Worm (Caenorhabditis elegans) whole organism, early embryonic: ENCODE measurements around the gene ugt-22.

Source experiments
- B0310.2 ChIP-seq: sonication (generic microtip); optimal IDR thresholded peaks from 2 replicates; lab custom pipeline; 2016; ENCODE audit warnings: mild to moderate bottlenecking, missing genetic modification characterization, missing compliant biosample characterization
- F13C5.2 ChIP-seq: sonication (generic microtip); optimal IDR thresholded peaks from 2 replicates; lab custom pipeline; 2017; ENCODE audit warnings: mild to moderate bottlenecking, missing genetic modification characterization, inconsistent platforms, missing compliant biosample characterization
- aly-1 ChIP-seq: sonication (generic microtip); optimal IDR thresholded peaks from 2 replicates; lab custom pipeline; 2016; ENCODE audit warnings: missing genetic modification characterization, missing compliant biosample characterization
- ama-1 ChIP-seq: fragments of 150-350 bp; optimal IDR thresholded peaks from 2 replicates; lab custom pipeline; 2014
- ceh-13 ChIP-seq: fragments of 200-800 bp; sonication (Bioruptor generic); optimal IDR thresholded peaks from 2 replicates; lab custom pipeline; 2018; ENCODE audit warnings: mild to moderate bottlenecking, missing genetic modification characterization, missing compliant biosample characterization
- ceh-36 ChIP-seq: sonication (generic microtip); optimal IDR thresholded peaks from 2 replicates; lab custom pipeline; 2016; ENCODE audit warnings: missing genetic modification characterization, inconsistent platforms, missing compliant biosample characterization
- ets-7 ChIP-seq: sonication (generic microtip); optimal IDR thresholded peaks from 2 replicates; lab custom pipeline; 2016; ENCODE audit warnings: missing genotype, missing genetic modification characterization, missing compliant biosample characterization
- flt-1 ChIP-seq: fragments of 200-800 bp; sonication (Bioruptor generic); IDR thresholded peaks from 2 replicates; pipeline ENCODE4 v1.3.6; 2022; ENCODE audit warnings: missing genetic modification characterization, missing compliant biosample characterization
- hmbx-1 ChIP-seq: sonication (generic microtip); optimal IDR thresholded peaks from 2 replicates; lab custom pipeline; 2016; ENCODE audit warnings: mild to moderate bottlenecking, missing genetic modification characterization, missing compliant biosample characterization
- hmg-4 ChIP-seq: fragments of 200-800 bp; sonication (Bioruptor generic); optimal IDR thresholded peaks from 2 replicates; lab custom pipeline; 2018; ENCODE audit warnings: mild to moderate bottlenecking, missing genetic modification characterization, missing compliant biosample characterization
- hnd-1 ChIP-seq: sonication (generic microtip); optimal IDR thresholded peaks from 2 replicates; lab custom pipeline; 2016; ENCODE audit warnings: missing genetic modification characterization, missing compliant biosample characterization
- pes-1 ChIP-seq: fragments of 200-800 bp; sonication (Bioruptor generic); IDR thresholded peaks from 2 replicates; pipeline ENCODE4 v1.3.6; 2022; ENCODE audit warnings: missing genetic modification reagents, missing genetic modification characterization, missing compliant biosample characterization
- scrt-1 ChIP-seq: fragments of 200-800 bp; sonication (Bioruptor generic); IDR thresholded peaks from 2 replicates; pipeline ENCODE4 v1.3.6; 2022; ENCODE audit warnings: missing genetic modification characterization, missing compliant biosample characterization
- sea-1 ChIP-seq: fragments of 200-800 bp; sonication (Bioruptor generic); conservative IDR thresholded peaks from 2 replicates; pipeline ENCODE4 v1.3.6; 2022; ENCODE audit warnings: missing genetic modification characterization, missing compliant biosample characterization
- tbx-11 ChIP-seq: fragments of 200-800 bp; sonication (Bioruptor generic); IDR thresholded peaks from 2 replicates; pipeline ENCODE4 v1.3.6; 2022; ENCODE audit warnings: missing genetic modification characterization, missing compliant biosample characterization
- tbx-37 ChIP-seq: fragments of 200-800 bp; sonication (Bioruptor generic); conservative IDR thresholded peaks from 2 replicates; pipeline ENCODE4 v1.3.6; 2022; ENCODE audit warnings: missing genetic modification reagents, missing genetic modification characterization, missing compliant biosample characterization
- tra-4 ChIP-seq: sonication (generic microtip); optimal IDR thresholded peaks from 2 replicates; lab custom pipeline; 2017; ENCODE audit warnings: missing genetic modification characterization, missing compliant biosample characterization

Gene ugt-22

ce11 chrIV:13666849-13667430 lies 27.9 kb downstream of the ugt-22 start, which contains the start of gene fbxa-215:
Gene fbxa-215 (minus strand): TSS chrIV:13666909.
- TF ChIP-seq ceh-36, result no peak
- TF ChIP-seq pes-1 (GFP tag; lab: Robert Waterston, UW), result no peak
- TF ChIP-seq hmbx-1 (tag; lab: Kevin White, UChicago), result no peak
- TF ChIP-seq tbx-37, result no peak
- no peak for TF ChIP-seq hnd-1 (tag; lab: Kevin White, UChicago)
- no peak for TF ChIP-seq ets-7 (tag; lab: Kevin White, UChicago)
- TF ChIP-seq hmg-4 (GFP tag; lab: Kevin White, UChicago), result no peak
- TF ChIP-seq scrt-1 (GFP tag; lab: Robert Waterston, UW), result no peak
- no peak for TF ChIP-seq tra-4
- TF ChIP-seq tbx-11, result no peak
- TF ChIP-seq F13C5.2 (tag; lab: Kevin White, UChicago), result no peak
- no peak for TF ChIP-seq aly-1
- no peak for TF ChIP-seq ama-1 (lab: Kevin White, UChicago)
- TF ChIP-seq flt-1 (GFP tag; lab: Robert Waterston, UW), result no peak
- TF ChIP-seq ceh-13 (GFP tag; lab: Kevin White, UChicago), result no peak
- TF ChIP-seq sea-1 (GFP tag; lab: Robert Waterston, UW), result no peak
- TF ChIP-seq B0310.2 (tag; lab: Kevin White, UChicago), result no peak

- TF ChIP-seq pes-1 (GFP tag; lab: Robert Waterston, UW), result peak; percentile 55; the same call in 1 of the 2 replicates
Observed at ce11 chrIV:13667975-13668374, 28.9 kb downstream of the ugt-22 start.

DNA sequence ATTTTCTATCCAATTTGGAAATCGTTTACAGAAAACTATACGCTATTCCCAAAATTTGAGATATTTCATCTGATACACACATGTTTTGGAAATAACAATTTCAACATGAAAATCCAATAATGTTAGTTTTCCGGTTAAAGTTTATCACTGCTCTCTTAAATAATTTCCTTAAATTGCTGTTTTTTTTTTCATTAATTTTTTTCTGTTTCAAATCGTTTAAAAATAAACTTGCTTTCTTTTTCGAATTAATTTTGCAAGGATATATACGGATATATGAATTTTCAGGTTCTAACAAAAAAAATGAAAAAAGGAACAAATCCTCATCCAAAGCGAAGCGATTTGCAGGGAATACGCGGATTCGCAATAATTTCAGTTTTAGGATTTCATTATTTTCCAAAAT lies 34.4 kb downstream of the ugt-22 start, which contains the start of gene oac-48:
Gene oac-48, plus strand, starts transcription at position 301 of the 400 bp plus-strand sequence.
- TF ChIP-seq hnd-1 (tag; lab: Kevin White, UChicago) (no peak), hmg-4 (GFP tag; lab: Kevin White, UChicago) (no peak), scrt-1 (GFP tag; lab: Robert Waterston, UW) (no peak), ceh-13 (GFP tag; lab: Kevin White, UChicago) (no peak), ets-7 (tag; lab: Kevin White, UChicago) (no peak), tra-4 (no peak), tbx-11 (no peak), aly-1 (no peak), ceh-36 (no peak), tbx-37 (no peak), ama-1 (lab: Kevin White, UChicago) (no peak), hmbx-1 (tag; lab: Kevin White, UChicago) (no peak), F13C5.2 (tag; lab: Kevin White, UChicago) (no peak), flt-1 (GFP tag; lab: Robert Waterston, UW) (no peak)

- TF ChIP-seq hmg-4 (GFP tag; lab: Kevin White, UChicago) (no peak), scrt-1 (GFP tag; lab: Robert Waterston, UW) (no peak), tbx-37 (no peak), pes-1 (GFP tag; lab: Robert Waterston, UW) (no peak), ceh-13 (GFP tag; lab: Kevin White, UChicago) (no peak), tbx-11 (no peak), ceh-36 (no peak), hnd-1 (tag; lab: Kevin White, UChicago) (no peak), ets-7 (tag; lab: Kevin White, UChicago) (no peak), flt-1 (GFP tag; lab: Robert Waterston, UW) (no peak), sea-1 (GFP tag; lab: Robert Waterston, UW) (no peak), aly-1 (no peak)
Observed at ce11 chrIV:13678649-13679048, 39.6 kb downstream of the ugt-22 start, which contains the start of gene srlf-26. Gene srlf-26 (plus strand): TSS chrIV:13678949.

ce11 chrIV:13679495-13679894 lies 40.4 kb downstream of the ugt-22 start:
- no peak for TF ChIP-seq F13C5.2 (tag; lab: Kevin White, UChicago)
- no peak for TF ChIP-seq B0310.2 (tag; lab: Kevin White, UChicago)
- TF ChIP-seq scrt-1 (GFP tag; lab: Robert Waterston, UW), result no peak
- no peak for TF ChIP-seq hnd-1 (tag; lab: Kevin White, UChicago)
- no peak for TF ChIP-seq ama-1 (lab: Kevin White, UChicago)
- TF ChIP-seq tbx-11, result no peak
- no peak for TF ChIP-seq tra-4
- no peak for TF ChIP-seq sea-1 (GFP tag; lab: Robert Waterston, UW)
- TF ChIP-seq aly-1, result no peak
- no peak for TF ChIP-seq ets-7 (tag; lab: Kevin White, UChicago)
- TF ChIP-seq pes-1 (GFP tag; lab: Robert Waterston, UW), result no peak
- no peak for TF ChIP-seq ceh-13 (GFP tag; lab: Kevin White, UChicago)
- TF ChIP-seq hmbx-1 (tag; lab: Kevin White, UChicago), result no peak
- no peak for TF ChIP-seq hmg-4 (GFP tag; lab: Kevin White, UChicago)

DNA sequence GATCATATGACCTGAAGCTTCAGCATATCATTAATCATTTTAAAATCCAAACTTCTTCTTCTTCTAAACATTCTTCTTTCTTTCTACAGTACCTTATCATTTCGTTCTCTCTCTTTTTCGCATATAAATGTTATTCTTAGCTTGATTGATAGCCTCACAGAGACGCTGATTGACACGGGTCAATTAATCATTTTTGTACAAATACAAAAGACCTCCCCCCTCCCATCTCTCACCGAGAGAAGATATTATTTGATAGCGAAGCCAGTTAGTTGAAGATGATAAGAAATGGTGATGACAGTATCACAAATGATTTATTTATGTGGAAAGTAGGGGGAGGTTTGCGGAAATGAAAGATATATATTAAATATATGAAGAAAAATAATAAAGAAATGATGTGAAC lies 43.7 kb downstream of the ugt-22 start:
- TF ChIP-seq tbx-37 (no peak), F13C5.2 (tag; lab: Kevin White, UChicago) (no peak), tra-4 (no peak), B0310.2 (tag; lab: Kevin White, UChicago) (no peak), ceh-13 (GFP tag; lab: Kevin White, UChicago) (no peak), aly-1 (no peak), scrt-1 (GFP tag; lab: Robert Waterston, UW) (no peak), hnd-1 (tag; lab: Kevin White, UChicago) (no peak), hmg-4 (GFP tag; lab: Kevin White, UChicago) (no peak), ama-1 (lab: Kevin White, UChicago) (no peak), ceh-36 (no peak), flt-1 (GFP tag; lab: Robert Waterston, UW) (no peak), sea-1 (GFP tag; lab: Robert Waterston, UW) (no peak), hmbx-1 (tag; lab: Kevin White, UChicago) (no peak), pes-1 (GFP tag; lab: Robert Waterston, UW) (no peak)

DNA sequence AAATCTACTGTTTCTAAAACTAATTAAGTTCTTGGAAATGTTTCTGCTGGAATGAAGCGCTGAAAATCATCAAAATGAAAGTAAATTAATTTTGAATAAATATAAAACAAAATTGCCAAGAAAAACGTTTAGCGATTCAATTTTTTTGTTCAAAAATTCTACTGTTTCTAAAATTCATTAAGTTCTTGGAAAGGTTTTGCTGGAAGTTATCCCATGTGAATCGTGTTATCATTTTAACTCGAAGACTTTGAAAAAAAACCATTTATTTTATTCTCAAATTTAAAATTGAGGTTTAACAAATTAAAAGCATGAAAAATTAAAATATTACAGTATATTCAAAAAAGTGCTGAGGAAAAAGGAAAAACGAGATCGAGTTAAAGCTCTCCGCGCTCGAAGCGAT lies 45.8 kb downstream of the ugt-22 start:
- TF ChIP-seq hnd-1 (tag; lab: Kevin White, UChicago) (no peak), sea-1 (GFP tag; lab: Robert Waterston, UW) (no peak), tbx-37 (no peak), ama-1 (lab: Kevin White, UChicago) (no peak), hmbx-1 (tag; lab: Kevin White, UChicago) (no peak), F13C5.2 (tag; lab: Kevin White, UChicago) (no peak)
